Worm (Caenorhabditis elegans) whole organism, L4 larva: ENCODE results near the gene wht-2.

Experiments
- D1046.2 ChIP-seq: fragments of 200-800 bp; sonication (Bioruptor generic); IDR thresholded peaks from 2 replicates; pipeline ENCODE4 v1.3.6; 2022; ENCODE audit warnings: missing genetic modification characterization, missing compliant biosample characterization
- F26F4.8 ChIP-seq: fragments of 200-800 bp; sonication (Bioruptor generic); conservative IDR thresholded peaks from 2 replicates; pipeline ENCODE4 v1.3.6; 2022; ENCODE audit warnings: missing genetic modification characterization, missing compliant biosample characterization
- F49E8.2 ChIP-seq: sonication (generic microtip); optimal IDR thresholded peaks from 2 replicates; lab custom pipeline; 2016; ENCODE audit warnings: missing compliant biosample characterization, mild to moderate bottlenecking, missing genetic modification characterization, borderline replicate concordance
- Y75B8A.6 ChIP-seq: fragments of 200-800 bp; sonication (Bioruptor generic); IDR thresholded peaks from 2 replicates; pipeline ENCODE4 v1.3.6; 2022; ENCODE audit warnings: missing genetic modification reagents, missing genetic modification characterization, missing compliant biosample characterization
- ZK546.5 ChIP-seq, 2 experiments: sonication (generic microtip); optimal IDR thresholded peaks; 2 replicates each; lab custom pipeline; 2017; ENCODE audit warnings: missing biosample characterization in 2 of 2, missing genetic modification characterization in 2 of 2
- aha-1 ChIP-seq: fragments of 150-350 bp; peaks from one replicate; lab custom pipeline; 2014; ENCODE audit warnings: missing biosample characterization, missing genetic modification characterization
- aly-2 ChIP-seq: sonication (generic microtip); optimal IDR thresholded peaks from 2 replicates; lab custom pipeline; 2018; ENCODE audit warnings: missing biosample characterization, missing genetic modification characterization
- attf-4 ChIP-seq: sonication (generic microtip); optimal IDR thresholded peaks from 3 replicates; lab custom pipeline; 2017; ENCODE audit warnings: missing biosample characterization, missing genetic modification characterization
- ceh-32 ChIP-seq: sonication (generic microtip); optimal IDR thresholded peaks from 2 replicates; lab custom pipeline; 2016; ENCODE audit warnings: mild to moderate bottlenecking, missing genetic modification characterization, missing compliant biosample characterization; ENCODE audit not compliant: poor library complexity
- ceh-62 ChIP-seq: sonication (generic microtip); optimal IDR thresholded peaks from 2 replicates; lab custom pipeline; 2017; ENCODE audit warnings: missing biosample characterization, missing genetic modification characterization
- ctbp-1 ChIP-seq: fragments of 200-800 bp; sonication (Bioruptor generic); IDR thresholded peaks from 2 replicates; pipeline ENCODE4 v1.3.6; 2022; ENCODE audit warnings: missing genetic modification reagents, missing genetic modification characterization, missing compliant biosample characterization
- daf-19 ChIP-seq: fragments of 200-800 bp; sonication (Bioruptor generic); conservative IDR thresholded peaks from 2 replicates; pipeline ENCODE4 v1.3.6; 2022; ENCODE audit warnings: missing genetic modification characterization, missing compliant biosample characterization
- dmd-8 ChIP-seq: fragments of 200-800 bp; sonication (Bioruptor generic); IDR thresholded peaks from 2 replicates; pipeline ENCODE4 v1.3.6; 2022; ENCODE audit warnings: missing genetic modification characterization, missing compliant biosample characterization
- dmd-9 ChIP-seq: fragments of 200-800 bp; sonication (Bioruptor generic); IDR thresholded peaks from 2 replicates; pipeline ENCODE4 v1.3.6; 2022; ENCODE audit warnings: missing genetic modification reagents, missing genetic modification characterization, missing compliant biosample characterization
- hlh-11 ChIP-seq: fragments of 200-800 bp; sonication (Bioruptor generic); optimal IDR thresholded peaks from 2 replicates; lab custom pipeline; 2018; ENCODE audit warnings: mild to moderate bottlenecking, missing genetic modification characterization, missing compliant biosample characterization
- hlh-30 ChIP-seq: sonication (generic microtip); optimal IDR thresholded peaks from 2 replicates; lab custom pipeline; 2017; ENCODE audit warnings: antibody characterized with exemption, mild to moderate bottlenecking, missing genetic modification characterization, missing compliant biosample characterization; ENCODE audit not compliant: insufficient read depth
- lim-7 ChIP-seq: fragments of 200-800 bp; sonication (Bioruptor generic); IDR thresholded peaks from 2 replicates; pipeline ENCODE4 v1.3.6; 2022; ENCODE audit warnings: missing genetic modification characterization, missing compliant biosample characterization
- lin-13 ChIP-seq: fragments of 150-350 bp; optimal IDR thresholded peaks from 2 replicates; lab custom pipeline; 2014; ENCODE audit warnings: missing biosample characterization, missing genetic modification reagents, missing genetic modification characterization
- lin-39 ChIP-seq: fragments of 150-350 bp; optimal IDR thresholded peaks from 2 replicates; lab custom pipeline; 2014; ENCODE audit warnings: missing biosample characterization, missing genetic modification reagents, missing genetic modification characterization
- lir-3 ChIP-seq: sonication (generic microtip); optimal IDR thresholded peaks from 2 replicates; lab custom pipeline; 2016; ENCODE audit warnings: mild to moderate bottlenecking, missing genetic modification characterization, missing compliant biosample characterization
- lsy-2 ChIP-seq, 2 experiments: fragments of 150-350 bp in 1 of 2; sonication (generic microtip) in 1 of 2; optimal IDR thresholded peaks; 2 replicates each; lab custom pipeline; 2014 to 2017; ENCODE audit warnings: missing biosample characterization in 2 of 2, missing genetic modification characterization in 2 of 2
- mdt-29 ChIP-seq: fragments of 200-800 bp; sonication (Bioruptor generic); IDR thresholded peaks from 2 replicates; pipeline ENCODE4 v1.3.6; 2022; ENCODE audit warnings: missing genetic modification reagents, missing genetic modification characterization, missing compliant biosample characterization
- nhr-10 ChIP-seq: fragments of 150-350 bp; optimal IDR thresholded peaks from 2 replicates; lab custom pipeline; 2014; ENCODE audit warnings: missing biosample characterization, missing genetic modification characterization
- nhr-102 ChIP-seq: sonication (generic microtip); optimal IDR thresholded peaks from 2 replicates; lab custom pipeline; 2016; ENCODE audit warnings: mild to moderate bottlenecking, missing genetic modification characterization, moderate library complexity, missing compliant biosample characterization
- nhr-111 ChIP-seq: fragments of 200-800 bp; sonication (Bioruptor generic); optimal IDR thresholded peaks from 2 replicates; lab custom pipeline; 2018; ENCODE audit warnings: mild to moderate bottlenecking, missing genetic modification characterization, missing compliant biosample characterization
- nhr-28 ChIP-seq: fragments of 150-350 bp; optimal IDR thresholded peaks from 2 replicates; lab custom pipeline; 2014; ENCODE audit warnings: missing biosample characterization, missing genetic modification characterization
- nhr-42 ChIP-seq: fragments of 200-800 bp; sonication (Bioruptor generic); IDR thresholded peaks from 2 replicates; pipeline ENCODE4 v1.3.6; 2022; ENCODE audit warnings: missing genetic modification characterization, missing compliant biosample characterization
- nhr-6 ChIP-seq: fragments of 150-350 bp; optimal IDR thresholded peaks from 2 replicates; lab custom pipeline; 2014; ENCODE audit warnings: missing biosample characterization, missing genetic modification characterization
- nhr-77 ChIP-seq: fragments of 150-350 bp; optimal IDR thresholded peaks from 2 replicates; lab custom pipeline; 2014; ENCODE audit warnings: missing biosample characterization, missing genetic modification characterization
- php-3 ChIP-seq: fragments of 200-800 bp; sonication (Bioruptor generic); IDR thresholded peaks from 2 replicates; pipeline ENCODE4 v1.3.6; 2022; ENCODE audit warnings: missing genetic modification reagents, missing genetic modification characterization, missing compliant biosample characterization
- pqm-1 ChIP-seq: sonication (generic microtip); optimal IDR thresholded peaks from 2 replicates; lab custom pipeline; 2017; ENCODE audit warnings: missing biosample characterization, missing genetic modification characterization
- set-16 ChIP-seq: fragments of 200-800 bp; sonication (Bioruptor generic); IDR thresholded peaks from 2 replicates; pipeline ENCODE4 v1.3.6; 2022; ENCODE audit warnings: missing genetic modification reagents, missing genetic modification characterization, missing compliant biosample characterization
- skn-1 ChIP-seq: fragments of 150-350 bp; optimal IDR thresholded peaks from 2 replicates; lab custom pipeline; 2014; ENCODE audit warnings: missing biosample characterization, missing genetic modification characterization
- snpc-4 ChIP-seq: fragments of 150-350 bp; optimal IDR thresholded peaks from 2 replicates; lab custom pipeline; 2014; ENCODE audit warnings: missing biosample characterization, missing genetic modification characterization
- tra-1 ChIP-seq: fragments of 200-800 bp; sonication (Bioruptor generic); IDR thresholded peaks from 2 replicates; pipeline ENCODE4 v1.3.6; 2022; ENCODE audit warnings: missing genetic modification reagents, missing genetic modification characterization, missing compliant biosample characterization
- unc-62 ChIP-seq, 3 experiments: fragments of 150-350 bp in 1 of 3; sonication (generic microtip); optimal IDR thresholded peaks in 2 of 3; peaks in 1 of 3; 1 replicate in 1 of 3; 2 replicates in 2 of 3; lab custom pipeline; 2014 to 2017; ENCODE audit warnings: missing biosample characterization in 3 of 3, missing genetic modification characterization in 3 of 3, missing genetic modification reagents in 3 of 3, missing genotype in 1 of 3
- zfp-2 ChIP-seq: sonication (generic microtip); optimal IDR thresholded peaks from 2 replicates; lab custom pipeline; 2016; ENCODE audit warnings: mild to moderate bottlenecking, missing genetic modification characterization, missing compliant biosample characterization
- zip-11 ChIP-seq: fragments of 200-800 bp; sonication (Bioruptor generic); IDR thresholded peaks from 2 replicates; pipeline ENCODE4 v1.3.6; 2022; ENCODE audit warnings: missing genetic modification characterization, missing compliant biosample characterization
- zip-2 ChIP-seq: fragments of 150-350 bp; optimal IDR thresholded peaks from 2 replicates; lab custom pipeline; 2014; ENCODE audit warnings: missing biosample characterization, missing genetic modification characterization

wht-2 gene

ce11 chrIV:11458700-11459263 is 11.5 kb upstream of the wht-2 start (continued):
- no peak for TF ChIP-seq D1046.2 (GFP tag; lab: Robert Waterston, UW)

- TF ChIP-seq ceh-32, result no peak
- TF ChIP-seq aly-2, result no peak
- TF ChIP-seq attf-4, result no peak
- no peak for TF ChIP-seq F26F4.8 (GFP tag; lab: Robert Waterston, UW)
- TF ChIP-seq hlh-30 (tag; lab: Kevin White, UChicago), result no peak
- TF ChIP-seq mdt-29, result no peak
- TF ChIP-seq lsy-2 (tag; optimal IDR thresholded peaks at IDR 0.05; lab: Kevin White, UChicago), result no peak
- no peak for TF ChIP-seq nhr-77
Observed at ce11 chrIV:11459684-11460083, 10.6 kb upstream of the wht-2 start, which contains the start of gene npr-3. TSS of gene npr-3 (plus strand) at chrIV:11459984.

- TF ChIP-seq nhr-6 (no peak), unc-62 (GFP tag; optimal IDR thresholded peaks at IDR 0.05 in 1 of 2; lab: Kevin White, UChicago) (peak in 1 of 2 experiments; percentile 90), unc-62 (tag; optimal IDR thresholded peaks at IDR 0.05; lab: Kevin White, UChicago) (no peak)
Observed at ce11 chrIV:11461335-11461734, 8.9 kb upstream of the wht-2 start.

ce11 chrIV:11465125-11465524 is 5.1 kb upstream of the wht-2 start, which contains the start of gene C10C6.3:
TSS of gene C10C6.3 (minus strand) at chrIV:11465225.
- TF ChIP-seq aha-1 (tag; lab: Kevin White, UChicago) (no peak), php-3 (no peak), nhr-102 (tag; lab: Kevin White, UChicago) (no peak), zfp-2 (tag; lab: Kevin White, UChicago) (no peak), nhr-6 (no peak)

ce11 chrIV:11467413-11467812 is 2.8 kb upstream of the wht-2 start, which contains the start of gene C10C6.7:
TSS of gene C10C6.7 (minus strand) at chrIV:11467513.
- no peak for TF ChIP-seq ctbp-1
- no peak for TF ChIP-seq snpc-4

- no peak for TF ChIP-seq tra-1
- no peak for TF ChIP-seq D1046.2 (GFP tag; lab: Robert Waterston, UW)
- peak in 1 of 2 experiments; percentile 87 for TF ChIP-seq unc-62 (GFP tag; optimal IDR thresholded peaks at IDR 0.05 in 1 of 2; lab: Kevin White, UChicago)
- no peak for TF ChIP-seq unc-62 (tag; optimal IDR thresholded peaks at IDR 0.05; lab: Kevin White, UChicago)
- no peak for TF ChIP-seq zfp-2 (tag; lab: Kevin White, UChicago)
- TF ChIP-seq, all 104 proteins: peak for 1
Observed at ce11 chrIV:11472023-11472422, 1.8 kb downstream of the wht-2 start.

- TF ChIP-seq attf-4, result no peak
- TF ChIP-seq nhr-10 (tag; lab: Kevin White, UChicago), result no peak
- TF ChIP-seq zip-2 (tag; lab: Kevin White, UChicago), result no peak
- TF ChIP-seq nhr-77, result no peak
- TF ChIP-seq zip-11, result peak; percentile 90
- TF ChIP-seq lin-39 (tag; lab: Kevin White, UChicago), result no peak
- no peak for TF ChIP-seq skn-1 (tag; lab: Kevin White, UChicago)
- TF ChIP-seq nhr-28 (tag; lab: Kevin White, UChicago), result peak; percentile 24
- peak; percentile 81; the same call in 1 of the 2 replicates for TF ChIP-seq nhr-42 (GFP tag; lab: Robert Waterston, UW)
- no peak for TF ChIP-seq ZK546.5 (tag; optimal IDR thresholded peaks at IDR 0.05; lab: Kevin White, UChicago)
- no peak for TF ChIP-seq ceh-62 (tag; lab: Kevin White, UChicago)
- TF ChIP-seq unc-62 (GFP tag; optimal IDR thresholded peaks at IDR 0.05 in 1 of 2; lab: Kevin White, UChicago), result no peak
- TF ChIP-seq unc-62 (tag; optimal IDR thresholded peaks at IDR 0.05; lab: Kevin White, UChicago), result no peak
- TF ChIP-seq daf-19 (GFP tag; lab: Robert Waterston, UW), result peak; percentile 92
- TF ChIP-seq set-16 (GFP tag; lab: Robert Waterston, UW), result peak; percentile 74
- TF ChIP-seq lir-3 (tag; lab: Kevin White, UChicago), result peak; percentile 91
- peak; percentile 99 for TF ChIP-seq dmd-8 (GFP tag; lab: Robert Waterston, UW)
- peak; percentile 89 for TF ChIP-seq dmd-9
- peak; percentile 95 for TF ChIP-seq nhr-111 (GFP tag; lab: Kevin White, UChicago)
- peak; percentile 99 for TF ChIP-seq lim-7 (GFP tag; lab: Robert Waterston, UW)
- peak in 1 of 2 experiments; percentile 64 for TF ChIP-seq lsy-2 (tag; optimal IDR thresholded peaks at IDR 0.05; lab: Kevin White, UChicago)
- TF ChIP-seq F49E8.2 (tag; lab: Kevin White, UChicago), result peak; percentile 76
- peak; percentile 6 for TF ChIP-seq pqm-1 (tag; lab: Kevin White, UChicago)
- TF ChIP-seq hlh-11, result peak; percentile 78
- TF ChIP-seq lin-13, result peak; percentile 85
- TF ChIP-seq Y75B8A.6 (GFP tag; lab: Robert Waterston, UW), result peak; percentile 87
- TF ChIP-seq zfp-2 (tag; lab: Kevin White, UChicago), result no peak
Observed at ce11 chrIV:11474067-11474466, 3.8 kb downstream of the wht-2 start.
